Fruit fly (Drosophila melanogaster): ENCODE data around the gene CG14989.
A peak's percentile ranks its signal among the peaks of the same experiment; 100 is the strongest.

Gene CG14989

dm6 chr3L:4102496-4103257, 15.3 kb downstream of the CG14989 start, which contains the start of gene CG14995 (continued):
- TF ChIP-seq CG12219 (GFP tag; optimal IDR thresholded peaks at IDR 0.05) (no peak), gcm2 (GFP tag; optimal IDR thresholded peaks at IDR 0.05) (no peak), CG6175 (GFP tag; IDR thresholded peaks at IDR 0.05) (no peak), Dp (GFP tag; optimal IDR thresholded peaks at IDR 0.05) (peak; percentile 72), CG5245 (GFP tag; optimal IDR thresholded peaks at IDR 0.05) (no peak), Sry-β (GFP tag; optimal IDR thresholded peaks at IDR 0.05) (no peak), lab (GFP tag; optimal IDR thresholded peaks at IDR 0.05) (peak; percentile 67), insv (GFP tag; optimal IDR thresholded peaks at IDR 0.05) (no peak), Optix (GFP tag; IDR thresholded peaks at IDR 0.05) (no peak), CG4707 (GFP tag; optimal IDR thresholded peaks at IDR 0.05) (no peak), CHES-1-like (GFP tag; optimal IDR thresholded peaks at IDR 0.05) (peak; percentile 25), CG12659 (GFP tag; optimal IDR thresholded peaks at IDR 0.05) (peak; percentile 11), disco-r (GFP tag; optimal IDR thresholded peaks at IDR 0.05) (no peak), stwl (tag; optimal IDR thresholded peaks at IDR 0.05) (peak; percentile 56), CG14710 (tag; optimal IDR thresholded peaks at IDR 0.05) (peak; percentile 99), Mrtf (GFP tag; IDR thresholded peaks at IDR 0.05) (no peak), CG7556 (GFP tag; optimal IDR thresholded peaks at IDR 0.05) (no peak), CG11093 (GFP tag; IDR thresholded peaks at IDR 0.05) (no peak), TFAM (GFP tag; optimal IDR thresholded peaks at IDR 0.05) (no peak), pfk (GFP tag; optimal IDR thresholded peaks at IDR 0.05) (no peak), CG34376 (GFP tag; optimal IDR thresholded peaks at IDR 0.05) (peak; percentile 71), CG7839 (tag; optimal IDR thresholded peaks at IDR 0.05) (peak; percentile 4), ase (GFP tag; IDR thresholded peaks at IDR 0.05) (no peak), hb (GFP tag; IDR thresholded peaks at IDR 0.05; ENCODE audit: partially characterized antibody) (peak; percentile 25; the same call in 2 of the 3 replicates), CG2199 (GFP tag; IDR thresholded peaks at IDR 0.05) (no peak), CG10654 (GFP tag; optimal IDR thresholded peaks at IDR 0.05) (no peak), sisA (GFP tag; IDR thresholded peaks at IDR 0.05) (no peak), CG5180 (GFP tag; optimal IDR thresholded peaks at IDR 0.05) (peak; percentile 51), CG15073 (GFP tag; optimal IDR thresholded peaks at IDR 0.05) (no peak), wdn (GFP tag; IDR thresholded peaks at IDR 0.05) (no peak), her (GFP tag; optimal IDR thresholded peaks at IDR 0.05) (no peak), Hr3 (GFP tag; optimal IDR thresholded peaks at IDR 0.05) (no peak), CG6791 (GFP tag; IDR thresholded peaks at IDR 0.05; ENCODE audit: partially characterized antibody) (peak; percentile 63; the same call in 2 of the 3 replicates), CG12155 (GFP tag; optimal IDR thresholded peaks at IDR 0.05) (no peak), salm (tag; optimal IDR thresholded peaks at IDR 0.05) (peak; percentile 21), Atf6 (GFP tag; IDR thresholded peaks at IDR 0.05) (peak; percentile 42; the same call in 1 of the 2 replicates), H15 (GFP tag; IDR thresholded peaks at IDR 0.05) (no peak), CG2889 (GFP tag; IDR thresholded peaks at IDR 0.05) (no peak), CoRest (tag; optimal IDR thresholded peaks at IDR 0.05) (no peak), ci (GFP tag; IDR thresholded peaks at IDR 0.05) (peak; percentile 72; the same call in 2 of the 3 replicates), ranshi (GFP tag; IDR thresholded peaks at IDR 0.05) (no peak), Drgx (GFP tag; IDR thresholded peaks at IDR 0.05) (peak; percentile 54), kay (GFP tag; optimal IDR thresholded peaks at IDR 0.05) (no peak), unc-4 (GFP tag; IDR thresholded peaks at IDR 0.05; ENCODE audit: partially characterized antibody) (peak; percentile 72), CG2129 (GFP tag; IDR thresholded peaks at IDR 0.05; ENCODE audit: partially characterized antibody) (0 out of 2 replicates have a peak, but pooled peaks have one; percentile 19), Chrac-16 (GFP tag; optimal IDR thresholded peaks at IDR 0.05) (no peak), chm (GFP tag; IDR thresholded peaks at IDR 0.05) (peak; percentile 74; the same call in 1 of the 2 replicates), CG43689 (GFP tag; IDR thresholded peaks at IDR 0.05) (no peak), fu2 (GFP tag; optimal IDR thresholded peaks at IDR 0.05) (no peak), CG2202 (tag; optimal IDR thresholded peaks at IDR 0.05) (no peak)

Measured in whole organism, embryonic.